Fruit fly (Drosophila melanogaster) S2 (cell line): ENCODE data around the gene Tim9b.

Source experiments
- CG8478 ChIP-seq: fragments of >200 bp; optimal IDR thresholded peaks from 2 replicates; lab custom pipeline; 2018
- CTCF ChIP-seq, 2 experiments: fragments of >200 bp; optimal IDR thresholded peaks; 2 replicates each; lab custom pipeline; 2018

The Tim9b gene

DNA sequence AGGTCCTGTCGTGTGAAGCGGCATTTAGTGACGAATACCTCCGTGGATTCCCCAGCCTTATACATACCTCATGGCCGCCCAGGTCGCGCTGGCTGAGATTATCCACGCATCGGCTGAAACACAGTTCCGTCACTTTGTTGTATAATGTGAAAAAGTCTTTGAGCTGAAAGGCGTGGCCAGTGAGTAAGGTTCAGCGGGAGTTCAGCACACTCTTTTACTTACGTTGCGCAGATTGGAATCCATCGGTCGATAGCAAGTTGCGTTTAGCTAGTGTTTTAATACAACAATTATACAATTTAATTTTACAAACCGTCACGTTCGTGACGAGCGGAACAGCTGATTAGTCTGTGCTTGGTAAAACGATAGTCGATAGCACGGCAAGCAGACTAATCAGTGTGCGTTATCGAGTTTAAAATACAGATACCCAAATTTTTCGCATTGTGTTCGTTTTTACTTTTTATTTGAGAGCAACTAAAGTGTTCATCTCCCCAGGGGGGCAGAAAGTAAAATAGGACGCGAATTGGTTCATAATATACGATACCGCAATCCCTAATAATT is at the start of gene Tim9b, which contains the start of gene Pstk:
Gene Tim9b, minus strand, starts transcription at position 355 of the 558 bp plus-strand sequence.
Gene Pstk, minus strand, starts transcription at position 355 of the 558 bp plus-strand sequence.
- TF ChIP-seq CTCF (optimal IDR thresholded peaks at IDR 0.05; lab: Kevin White, UChicago), result no peak
- no peak for TF ChIP-seq CG8478 (lab: Kevin White, UChicago)

dm6 chrX:19667444-19668104 is 49.2 kb upstream of the Tim9b start:
- TF ChIP-seq CG8478 (lab: Kevin White, UChicago), result no peak
- TF ChIP-seq CTCF (optimal IDR thresholded peaks at IDR 0.05; lab: Kevin White, UChicago), result no peak

dm6 chrX:19666991-19667409 is 48.7 kb upstream of the Tim9b start, which contains the start of gene Zw:
TSS of gene Zw (plus strand) at chrX:19667252.
- TF ChIP-seq CG8478 (lab: Kevin White, UChicago) (no peak), CTCF (optimal IDR thresholded peaks at IDR 0.05; lab: Kevin White, UChicago) (no peak)

DNA sequence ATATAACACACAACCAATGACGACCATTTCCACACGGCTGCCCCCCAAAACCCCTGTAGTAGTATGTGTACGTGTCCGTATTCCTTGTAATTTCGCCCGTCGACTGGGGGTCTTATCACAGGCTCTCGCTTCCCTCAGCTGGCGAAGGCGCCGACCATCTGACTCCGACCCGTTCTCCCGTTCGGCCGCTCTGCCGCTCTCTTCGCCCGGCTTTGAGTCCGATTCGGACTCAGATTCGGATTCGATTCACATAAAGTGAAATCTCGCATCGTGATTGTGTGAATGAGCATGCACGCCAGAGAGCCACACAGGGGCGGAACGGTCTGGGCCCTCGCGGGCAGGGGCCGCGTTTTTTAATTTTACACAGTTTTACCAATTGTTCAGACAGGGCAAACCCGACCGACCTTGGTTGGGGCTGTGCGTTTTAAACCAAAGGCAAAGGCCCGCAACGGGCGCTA is 47.4 kb upstream of the Tim9b start:
- TF ChIP-seq CTCF (optimal IDR thresholded peaks at IDR 0.05; lab: Kevin White, UChicago) (no peak), CG8478 (lab: Kevin White, UChicago) (no peak)

DNA sequence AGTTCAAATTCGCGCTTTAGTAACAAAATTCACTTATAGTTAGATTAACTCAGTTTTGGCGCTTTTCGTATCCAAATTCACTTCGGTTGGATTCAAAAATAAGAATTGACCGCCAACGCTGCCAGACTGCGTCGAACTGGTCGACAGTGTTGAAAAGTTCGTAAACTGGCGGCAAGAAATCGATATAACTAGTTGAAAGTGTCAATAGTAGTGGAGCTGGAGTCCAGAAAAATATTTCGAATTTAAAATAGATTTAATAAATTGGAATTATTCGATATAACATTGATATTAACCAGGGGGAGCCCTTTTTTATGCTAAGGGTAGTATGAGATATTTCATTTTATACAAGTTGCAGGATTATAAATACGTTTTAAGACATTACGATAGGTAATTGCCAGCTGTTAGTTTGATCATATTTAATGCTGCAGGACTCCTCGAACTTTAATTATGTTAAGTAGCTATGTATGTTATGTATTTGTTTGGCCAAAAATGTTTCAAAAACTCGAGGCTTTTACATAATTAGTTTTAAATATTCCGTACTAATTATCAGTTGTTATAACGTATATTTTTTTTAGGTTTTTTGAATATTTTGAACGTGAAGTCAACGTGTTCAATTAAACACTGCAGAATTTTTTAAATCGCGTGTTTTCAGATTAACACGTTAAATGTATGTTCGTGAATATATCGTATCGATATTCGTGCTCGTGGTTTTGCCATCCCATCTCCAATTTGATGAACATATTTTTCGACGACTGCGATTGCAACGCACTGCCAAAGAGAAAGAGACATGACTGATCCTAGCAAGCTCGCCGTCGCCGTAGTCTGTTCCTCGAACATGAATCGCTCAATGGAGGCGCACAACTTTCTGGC is 45.8 kb upstream of the Tim9b start, which contains the start of the genes CG14223 and Ssu72:
Gene CG14223, minus strand, starts transcription at position 113 of the 870 bp plus-strand sequence.
Gene Ssu72, plus strand, starts transcription at position 703 of the 870 bp plus-strand sequence.
- TF ChIP-seq CG8478 (lab: Kevin White, UChicago), result no peak
- no peak for TF ChIP-seq CTCF (optimal IDR thresholded peaks at IDR 0.05; lab: Kevin White, UChicago)

dm6 chrX:19663196-19663858 is 45.0 kb upstream of the Tim9b start:
- TF ChIP-seq CTCF (optimal IDR thresholded peaks at IDR 0.05; lab: Kevin White, UChicago) (no peak), CG8478 (lab: Kevin White, UChicago) (no peak)

dm6 chrX:19662583-19663195 is 44.4 kb upstream of the Tim9b start:
- TF ChIP-seq CG8478 (lab: Kevin White, UChicago), result no peak
- no peak for TF ChIP-seq CTCF (optimal IDR thresholded peaks at IDR 0.05; lab: Kevin White, UChicago)

DNA sequence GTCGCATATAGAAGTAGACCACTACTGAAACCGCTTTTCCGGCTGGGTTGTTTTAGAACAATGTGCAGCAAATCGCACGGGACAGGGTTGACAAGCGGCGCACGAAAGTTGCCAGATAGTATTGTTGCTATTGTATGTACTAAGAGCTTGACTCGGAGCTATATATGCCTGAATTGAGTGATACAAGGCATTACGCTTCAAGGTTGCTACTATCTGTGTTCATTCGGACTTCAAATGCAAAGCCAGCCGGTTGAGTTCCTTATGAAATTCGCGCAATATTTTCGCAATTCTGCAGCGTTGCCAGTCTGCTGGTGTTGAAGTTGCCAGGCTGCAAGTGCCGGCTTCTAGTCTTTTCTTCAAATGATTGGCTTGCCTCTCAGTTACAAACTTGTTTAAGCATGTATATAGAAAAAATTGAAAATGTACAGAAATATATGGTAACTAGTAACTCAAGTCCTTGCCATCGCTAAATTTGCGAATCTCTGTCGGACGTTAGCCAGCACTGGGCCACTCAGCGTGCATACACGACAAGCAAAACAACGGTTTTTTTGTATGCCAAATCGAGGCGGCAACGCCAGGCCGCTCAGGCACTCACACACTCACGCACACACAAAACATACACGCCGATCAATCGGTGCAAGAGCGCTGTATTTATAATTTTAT is 33.6 kb upstream of the Tim9b start, which contains the start of the genes Ranbp21 and Elys:
Gene Ranbp21, minus strand, starts transcription at position 513 of the 663 bp plus-strand sequence.
Gene Elys, plus strand, starts transcription at position 549 of the 663 bp plus-strand sequence.
- TF ChIP-seq CG8478 (lab: Kevin White, UChicago) (no peak), CTCF (optimal IDR thresholded peaks at IDR 0.05; lab: Kevin White, UChicago) (peak in 1 of 2 experiments; percentile 23)

DNA sequence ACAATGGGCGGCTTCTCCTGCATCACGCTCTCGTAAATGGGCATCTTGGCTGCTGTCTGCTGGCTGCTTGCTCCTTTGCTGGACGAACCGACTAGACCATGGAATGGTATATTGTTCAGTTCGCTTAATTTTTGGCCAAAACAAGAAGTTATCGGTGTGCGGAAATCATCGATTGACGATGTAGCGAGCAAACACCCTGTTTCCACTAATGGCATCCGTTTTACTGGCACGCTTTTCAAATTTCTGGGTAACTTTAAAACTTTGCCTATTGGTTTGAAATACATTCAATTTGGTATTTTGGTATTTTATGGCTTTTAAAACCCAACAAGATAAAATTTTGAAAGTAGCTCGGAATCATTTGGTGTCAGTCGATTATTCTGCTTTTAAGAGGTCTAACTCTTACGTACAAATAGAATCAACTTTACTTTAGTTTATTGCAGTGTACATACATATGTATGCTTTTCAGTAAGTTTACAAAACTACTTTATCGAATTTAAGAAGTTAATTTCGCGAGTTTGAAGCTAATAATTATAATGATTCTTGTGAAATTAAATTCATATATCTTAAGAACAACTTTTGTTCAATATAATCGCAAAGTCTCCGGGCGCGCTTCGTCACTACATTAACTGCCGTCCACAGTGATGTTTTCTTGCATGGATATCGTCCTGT is 27.7 kb upstream of the Tim9b start, which contains the start of gene Arp10:
Gene Arp10, minus strand, starts transcription at position 304 of the 669 bp plus-strand sequence.
- TF ChIP-seq CTCF (optimal IDR thresholded peaks at IDR 0.05; lab: Kevin White, UChicago) (no peak), CG8478 (lab: Kevin White, UChicago) (no peak)

- no peak for TF ChIP-seq CG8478 (lab: Kevin White, UChicago)
- TF ChIP-seq CTCF (optimal IDR thresholded peaks at IDR 0.05; lab: Kevin White, UChicago), result no peak
These were observed 24.6 kb upstream of the Tim9b start, which contains the start of the genes CG12237 and Sec61gamma for dm6 chrX:19642819-19643504. TSS of gene CG12237 (minus strand) at chrX:19642869. TSS of gene Sec61gamma (plus strand) at chrX:19643327.

DNA sequence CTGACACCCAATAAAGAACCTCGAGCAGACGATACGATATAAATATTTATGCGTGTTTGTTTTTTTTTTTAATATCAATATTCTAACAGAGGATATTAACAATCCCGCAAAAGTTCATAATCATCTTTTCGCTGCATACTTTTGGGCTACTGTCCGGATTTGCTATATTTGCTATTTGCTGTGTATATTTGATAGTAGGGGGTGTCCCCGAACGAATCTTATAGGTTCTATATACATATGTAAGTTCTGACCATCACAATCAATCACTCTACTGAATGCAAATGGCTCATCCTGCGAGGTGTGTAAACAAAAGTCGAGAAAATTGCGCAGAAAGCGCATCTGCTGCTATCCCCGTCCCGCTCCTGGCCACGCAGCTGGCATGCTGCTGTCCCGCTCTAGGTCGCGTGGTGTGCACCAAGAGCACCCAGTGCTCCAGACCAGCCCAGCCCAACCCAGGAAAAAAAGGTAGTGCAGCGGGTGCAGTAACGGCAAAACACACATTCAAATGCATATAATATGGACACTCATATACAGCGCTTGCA is 22.4 kb upstream of the Tim9b start:
- no peak for TF ChIP-seq CTCF (optimal IDR thresholded peaks at IDR 0.05; lab: Kevin White, UChicago)
- no peak for TF ChIP-seq CG8478 (lab: Kevin White, UChicago)
